Worm (Caenorhabditis elegans): Measurements from ENCODE around the gene F59B2.3.
"Not testable (repeated sequence)": the region's sequence is repeated elsewhere in the genome, so short reads cannot be mapped to it uniquely, and the experiment has no call there.

The F59B2.3 gene

ce11 chrIII:8996686-8997085 is 2.9 kb downstream of the F59B2.3 start, which contains the start of gene skat-1:
TSS of gene skat-1 (minus strand) at chrIII:8996786.
- TF ChIP-seq egl-27 (tag; optimal IDR thresholded peaks at IDR 0.05) = no peak
- no peak for TF ChIP-seq ceh-28 (tag; optimal IDR thresholded peaks at IDR 0.05)
- no peak for TF ChIP-seq lin-15B (tag; optimal IDR thresholded peaks at IDR 0.05)
- TF ChIP-seq mdl-1 (tag; optimal IDR thresholded peaks at IDR 0.05) = no peak
- no peak for TF ChIP-seq eor-1 (tag; optimal IDR thresholded peaks at IDR 0.05)
- TF ChIP-seq ZK546.5 (tag; optimal IDR thresholded peaks at IDR 0.05) = no peak
- no peak for TF ChIP-seq ceh-82 (tag; optimal IDR thresholded peaks at IDR 0.05)
- no peak for TF ChIP-seq zag-1 (tag; optimal IDR thresholded peaks at IDR 0.05)

- TF ChIP-seq R02D3.7, fkh-2, ceh-9 (tag; optimal IDR thresholded peaks at IDR 0.05): not testable (repeated sequence)
Observed at ce11 chrIII:8989752-8990151, 9.8 kb downstream of the F59B2.3 start, which contains the start of gene R08D7.7. TSS of gene R08D7.7 (plus strand) at chrIII:8990052.

- TF ChIP-seq ceh-16 (tag; optimal IDR thresholded peaks at IDR 0.05) (no peak), lin-39 (tag; optimal IDR thresholded peaks at IDR 0.05) (peak; percentile 15), ZK546.5 (tag; optimal IDR thresholded peaks at IDR 0.05) (no peak), aly-2 (tag; optimal IDR thresholded peaks at IDR 0.05) (no peak), nfya-1 (tag; optimal IDR thresholded peaks at IDR 0.05; ENCODE audit: insufficient read depth) (no peak), unc-39 (tag; optimal IDR thresholded peaks at IDR 0.05) (no peak), lsy-12 (tag; optimal IDR thresholded peaks at IDR 0.05) (no peak)
Observed at ce11 chrIII:8988544-8988943, 11.0 kb downstream of the F59B2.3 start.

- TF ChIP-seq nhr-76 (tag; optimal IDR thresholded peaks at IDR 0.05) (no peak), unc-62 (GFP tag; optimal IDR thresholded peaks at IDR 0.05) (no peak), nhr-28 (tag; optimal IDR thresholded peaks at IDR 0.05) (no peak), ZK546.5 (tag; optimal IDR thresholded peaks at IDR 0.05) (no peak), aly-2 (tag; optimal IDR thresholded peaks at IDR 0.05) (no peak), mdl-1 (tag; optimal IDR thresholded peaks at IDR 0.05) (no peak), pha-4 (tag; optimal IDR thresholded peaks at IDR 0.05) (no peak), nhr-11 (tag; optimal IDR thresholded peaks at IDR 0.05) (no peak), fkh-2 (tag; optimal IDR thresholded peaks at IDR 0.05) (no peak), lsy-12 (tag; optimal IDR thresholded peaks at IDR 0.05) (no peak), nhr-67 (tag; optimal IDR thresholded peaks at IDR 0.05) (no peak), elt-3 (tag; optimal IDR thresholded peaks at IDR 0.05) (no peak), eor-1 (tag; optimal IDR thresholded peaks at IDR 0.05) (no peak), nhr-23 (tag; optimal IDR thresholded peaks at IDR 0.05) (no peak), elt-2 (tag; optimal IDR thresholded peaks at IDR 0.05) (no peak), tbx-2 (tag; optimal IDR thresholded peaks at IDR 0.05) (no peak)
Observed at ce11 chrIII:8988061-8988460, 11.5 kb downstream of the F59B2.3 start.

DNA sequence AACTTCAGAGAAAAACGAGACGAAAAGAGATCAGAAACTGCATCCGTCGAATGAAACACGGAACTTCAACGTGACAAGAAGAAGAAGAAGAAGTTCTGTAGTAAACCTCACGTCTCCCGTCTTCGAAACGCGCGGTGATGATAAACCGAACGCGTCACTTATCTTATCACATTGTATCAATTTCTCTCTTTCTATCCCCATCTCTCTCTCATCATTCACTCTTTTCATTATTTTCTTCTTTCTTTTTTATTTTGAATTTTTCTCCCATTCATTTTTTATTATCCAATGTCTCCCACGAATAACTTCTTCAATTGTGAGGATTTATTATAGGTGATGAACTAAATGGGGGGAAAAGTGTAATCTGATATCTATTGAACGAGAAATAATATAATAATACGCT is 12.7 kb downstream of the F59B2.3 start:
- TF ChIP-seq elt-1 (tag; optimal IDR thresholded peaks at IDR 0.05) = no peak
- no peak for TF ChIP-seq hmg-11 (tag; optimal IDR thresholded peaks at IDR 0.05)
- no peak for TF ChIP-seq ceh-16 (tag; optimal IDR thresholded peaks at IDR 0.05)
- peak; percentile 4 for TF ChIP-seq elt-2 (tag; optimal IDR thresholded peaks at IDR 0.05)
- no peak for TF ChIP-seq egl-27 (tag; optimal IDR thresholded peaks at IDR 0.05)
- no peak for TF ChIP-seq tbx-2 (tag; optimal IDR thresholded peaks at IDR 0.05)
- TF ChIP-seq nhr-43 (tag; optimal IDR thresholded peaks at IDR 0.05; ENCODE audit: poor library complexity, severe bottlenecking) = peak; percentile 63
- peak; percentile 48 for TF ChIP-seq R02D3.7 (tag; optimal IDR thresholded peaks at IDR 0.05)
- no peak for TF ChIP-seq aly-2 (tag; optimal IDR thresholded peaks at IDR 0.05)
- TF ChIP-seq nhr-25 (tag; optimal IDR thresholded peaks at IDR 0.05) = peak; percentile 2
- no peak for TF ChIP-seq mml-1 (tag; optimal IDR thresholded peaks at IDR 0.05)
- TF ChIP-seq nhr-23 (tag; optimal IDR thresholded peaks at IDR 0.05) = peak; percentile 73
- peak; percentile 3 for TF ChIP-seq unc-62 (GFP tag; optimal IDR thresholded peaks at IDR 0.05)
- peak; percentile 77 to 99 (median 96) for TF ChIP-seq elt-3 (tag; optimal IDR thresholded peaks at IDR 0.05)

DNA sequence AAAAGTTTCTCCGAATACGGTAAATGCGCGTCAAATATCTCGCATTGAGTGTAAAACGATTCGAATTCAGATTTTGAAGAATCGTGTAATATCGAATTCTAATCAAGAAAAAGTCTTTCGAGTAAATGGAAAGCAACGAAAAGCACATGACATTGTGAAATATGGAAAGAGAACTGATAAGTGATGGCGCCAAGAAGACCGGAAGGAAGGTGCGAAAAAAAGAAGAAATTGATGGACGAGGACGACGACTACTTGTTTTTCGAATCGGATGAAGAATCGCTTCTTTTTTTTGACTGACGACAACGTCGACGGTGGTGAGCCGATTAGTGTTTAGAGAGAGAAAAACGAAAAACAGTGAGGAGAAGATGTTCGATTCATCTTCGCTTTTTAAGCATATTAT is 13.6 kb downstream of the F59B2.3 start:
- TF ChIP-seq pqm-1 (tag; optimal IDR thresholded peaks at IDR 0.05) (peak; percentile 21), fos-1 (tag; optimal IDR thresholded peaks at IDR 0.05) (no peak), ceh-28 (tag; optimal IDR thresholded peaks at IDR 0.05) (no peak), mdl-1 (tag; optimal IDR thresholded peaks at IDR 0.05) (no peak), egl-5 (tag; optimal IDR thresholded peaks at IDR 0.05) (no peak), elt-2 (tag; optimal IDR thresholded peaks at IDR 0.05) (peak; percentile 62), pha-4 (tag; optimal IDR thresholded peaks at IDR 0.05) (no peak), ceh-9 (tag; optimal IDR thresholded peaks at IDR 0.05) (no peak), elt-3 (tag; optimal IDR thresholded peaks at IDR 0.05) (no peak), ZK546.5 (tag; optimal IDR thresholded peaks at IDR 0.05) (no peak), unc-62 (GFP tag; optimal IDR thresholded peaks at IDR 0.05) (no peak), tbx-2 (tag; optimal IDR thresholded peaks at IDR 0.05) (no peak)

Data from whole organism, L3 larva.